Fruit fly (Drosophila melanogaster) whole organism, embryonic: Measurements from ENCODE around the gene HINT1.

ENCODE experiments used
- Adf1 ChIP-seq: fragments of 200-800 bp; sonication (Bioruptor generic); IDR thresholded peaks from 2 replicates; pipeline ENCODE4 v1.3.6; 2022; ENCODE audit warnings: missing biosample characterization, missing genetic modification characterization
- Atf3 ChIP-seq: fragments of 200-800 bp; sonication (Bioruptor generic); optimal IDR thresholded peaks from 3 replicates; lab custom pipeline; 2016; ENCODE audit warnings: missing biosample characterization, missing genetic modification characterization
- BEAF-32 ChIP-seq: fragments of 200-800 bp; sonication (Bioruptor generic); optimal IDR thresholded peaks from 3 replicates; lab custom pipeline; 2017; ENCODE audit warnings: missing biosample characterization, missing genetic modification characterization, mild to moderate bottlenecking, moderate library complexity, missing genetic modification reagents
- CG10979 ChIP-seq: fragments of 200-800 bp; sonication (Bioruptor generic); optimal IDR thresholded peaks from 2 replicates; lab custom pipeline; 2018; ENCODE audit warnings: missing biosample characterization, mild to moderate bottlenecking, missing genetic modification characterization, moderate library complexity
- CG11695 ChIP-seq: fragments of 200-800 bp; sonication (Bioruptor generic); IDR thresholded peaks from 3 replicates; pipeline ENCODE4 v1.3.6; 2022; ENCODE audit warnings: missing biosample characterization, missing genetic modification characterization
- CG12391 ChIP-seq: fragments of 200-800 bp; sonication (Bioruptor generic); optimal IDR thresholded peaks from 3 replicates; lab custom pipeline; 2018; ENCODE audit warnings: missing biosample characterization, mild to moderate bottlenecking, missing genetic modification characterization, moderate library complexity
- CG13287 ChIP-seq: fragments of 200-800 bp; sonication (Bioruptor generic); IDR thresholded peaks from 2 replicates; pipeline ENCODE4 v1.3.6; 2022; ENCODE audit warnings: missing biosample characterization, missing genetic modification characterization; ENCODE audit not compliant: partially characterized antibody
- CG13296 ChIP-seq: fragments of 200-800 bp; sonication (Bioruptor generic); optimal IDR thresholded peaks from 3 replicates; lab custom pipeline; 2018; ENCODE audit warnings: missing biosample characterization, mild to moderate bottlenecking, missing genetic modification characterization
- CG13424 ChIP-seq: fragments of 200-800 bp; sonication (Bioruptor generic); optimal IDR thresholded peaks from 2 replicates; lab custom pipeline; 2019; ENCODE audit warnings: missing biosample characterization, mild to moderate bottlenecking, missing genetic modification characterization, moderate library complexity
- CG1603 ChIP-seq: fragments of 200-800 bp; sonication (Bioruptor generic); optimal IDR thresholded peaks from 2 replicates; lab custom pipeline; 2019; ENCODE audit warnings: missing biosample characterization, mild to moderate bottlenecking, missing genetic modification characterization, moderate library complexity
- CG2129 ChIP-seq: fragments of 200-800 bp; sonication (Bioruptor generic); IDR thresholded peaks from 2 replicates; pipeline ENCODE4 v1.3.6; 2022; ENCODE audit warnings: missing biosample characterization, missing genetic modification characterization; ENCODE audit not compliant: partially characterized antibody
- CG2678 ChIP-seq: fragments of 200-800 bp; sonication (Bioruptor generic); optimal IDR thresholded peaks from 3 replicates; lab custom pipeline; 2019; ENCODE audit warnings: missing biosample characterization, mild to moderate bottlenecking, missing genetic modification characterization, moderate library complexity
- CG31441 ChIP-seq: fragments of 200-800 bp; sonication (Bioruptor generic); IDR thresholded peaks from 2 replicates; pipeline ENCODE4 v1.3.6; 2022; ENCODE audit warnings: missing biosample characterization, missing genetic modification characterization
- CG3407 ChIP-seq: fragments of 200-800 bp; sonication (Bioruptor generic); optimal IDR thresholded peaks from 2 replicates; lab custom pipeline; 2018; ENCODE audit warnings: missing biosample characterization, mild to moderate bottlenecking, missing genetic modification characterization
- CG3847 ChIP-seq: fragments of 200-800 bp; sonication (Bioruptor generic); IDR thresholded peaks from 2 replicates; pipeline ENCODE4 v1.3.6; 2022; ENCODE audit warnings: missing biosample characterization, missing genetic modification characterization
- CG3995 ChIP-seq: fragments of 200-800 bp; sonication (Bioruptor generic); optimal IDR thresholded peaks from 3 replicates; lab custom pipeline; 2016; ENCODE audit warnings: missing biosample characterization, missing genetic modification characterization
- CG42726 ChIP-seq: fragments of 200-800 bp; sonication (Bioruptor generic); IDR thresholded peaks from 2 replicates; pipeline ENCODE4 v1.3.6; 2022; ENCODE audit warnings: missing biosample characterization, missing genetic modification characterization; ENCODE audit not compliant: partially characterized antibody
- CG6854 ChIP-seq: fragments of 200-800 bp; sonication (Bioruptor generic); optimal IDR thresholded peaks from 3 replicates; lab custom pipeline; 2017; ENCODE audit warnings: missing biosample characterization, mild to moderate bottlenecking, missing genetic modification characterization
- CG7745 ChIP-seq: fragments of 200-800 bp; sonication (Bioruptor generic); optimal IDR thresholded peaks from 2 replicates; lab custom pipeline; 2018; ENCODE audit warnings: missing biosample characterization, mild to moderate bottlenecking, missing genetic modification characterization, moderate library complexity
- CG7839 ChIP-seq: fragments of 200-800 bp; sonication (Bioruptor generic); optimal IDR thresholded peaks from 3 replicates; lab custom pipeline; 2018; ENCODE audit warnings: missing biosample characterization, mild to moderate bottlenecking, missing genetic modification characterization, moderate library complexity
- CTCF ChIP-seq: fragments of 200-800 bp; sonication (Bioruptor generic); optimal IDR thresholded peaks from 2 replicates; lab custom pipeline; 2017; ENCODE audit warnings: missing biosample characterization, mild to moderate bottlenecking, missing genetic modification characterization, moderate library complexity
- Deaf1 ChIP-seq: fragments of 200-800 bp; optimal IDR thresholded peaks from 3 replicates; lab custom pipeline; 2019; ENCODE audit warnings: missing biosample characterization, mild to moderate bottlenecking, missing genetic modification characterization, moderate library complexity
- Dref ChIP-seq: fragments of 200-800 bp; sonication (Bioruptor generic); IDR thresholded peaks from 2 replicates; pipeline ENCODE4 v1.3.6; 2022; ENCODE audit warnings: missing biosample characterization, missing genetic modification characterization
- Gug ChIP-seq: fragments of 200-800 bp; sonication (Bioruptor generic); IDR thresholded peaks from 4 replicates; pipeline ENCODE4 v1.3.6; 2022; ENCODE audit warnings: missing biosample characterization, missing genetic modification characterization
- Mad ChIP-seq: fragments of 200-800 bp; sonication (Bioruptor generic); optimal IDR thresholded peaks from 2 replicates; lab custom pipeline; 2016; ENCODE audit warnings: missing biosample characterization, missing genetic modification characterization
- Max ChIP-seq: fragments of 200-800 bp; sonication (Bioruptor generic); optimal IDR thresholded peaks from 2 replicates; lab custom pipeline; 2016; ENCODE audit warnings: missing biosample characterization, mild to moderate bottlenecking, missing genetic modification characterization
- NFAT ChIP-seq: fragments of 200-800 bp; sonication (Bioruptor generic); IDR thresholded peaks from 2 replicates; pipeline ENCODE4 v1.3.6; 2022; ENCODE audit warnings: missing biosample characterization, missing genetic modification characterization
- PHDP ChIP-seq: fragments of 200-800 bp; sonication (Bioruptor generic); optimal IDR thresholded peaks from 3 replicates; lab custom pipeline; 2018; ENCODE audit warnings: missing biosample characterization, mild to moderate bottlenecking, missing genetic modification characterization, moderate library complexity
- Rfx ChIP-seq: fragments of 200-800 bp; sonication (Bioruptor generic); IDR thresholded peaks from 2 replicates; pipeline ENCODE4 v1.3.6; 2022; ENCODE audit warnings: missing biosample characterization, missing genetic modification characterization
- Sin3A ChIP-seq: fragments of >200 bp; optimal IDR thresholded peaks from 2 replicates; lab custom pipeline; 2018
- Sry-β ChIP-seq: fragments of 200-800 bp; sonication (Bioruptor generic); optimal IDR thresholded peaks from 2 replicates; lab custom pipeline; 2018; ENCODE audit warnings: missing biosample characterization, mild to moderate bottlenecking, missing genetic modification characterization, moderate library complexity
- aop ChIP-seq: fragments of 200-800 bp; sonication (Bioruptor generic); IDR thresholded peaks from 2 replicates; pipeline ENCODE4 v1.3.6; 2022; ENCODE audit warnings: missing biosample characterization, missing genetic modification characterization
- bsh ChIP-seq, 2 experiments: fragments of 200-800 bp; sonication (Bioruptor generic); optimal IDR thresholded peaks; 2 replicates each; lab custom pipeline; 2017 to 2018; ENCODE audit warnings: mild to moderate bottlenecking in 2 of 2, missing biosample characterization in 2 of 2, missing genetic modification characterization in 2 of 2, moderate library complexity in 1 of 2
- chinmo ChIP-seq: fragments of 200-800 bp; sonication (Bioruptor generic); IDR thresholded peaks from 4 replicates; pipeline ENCODE4 v1.3.6; 2022; ENCODE audit warnings: missing biosample characterization, missing genetic modification characterization; ENCODE audit not compliant: partially characterized antibody
- dan ChIP-seq: fragments of 200-800 bp; sonication (Bioruptor generic); IDR thresholded peaks from 2 replicates; pipeline ENCODE4 v1.3.6; 2022; ENCODE audit warnings: missing biosample characterization, missing genetic modification characterization
- emc ChIP-seq: fragments of 200-800 bp; sonication (Bioruptor generic); optimal IDR thresholded peaks from 2 replicates; lab custom pipeline; 2016; ENCODE audit warnings: missing biosample characterization, missing genetic modification characterization
- fd64A ChIP-seq: fragments of 200-800 bp; sonication (Bioruptor generic); optimal IDR thresholded peaks from 3 replicates; lab custom pipeline; 2018; ENCODE audit warnings: missing biosample characterization, mild to moderate bottlenecking, missing genetic modification characterization
- grau ChIP-seq: fragments of 200-800 bp; optimal IDR thresholded peaks from 3 replicates; lab custom pipeline; 2019; ENCODE audit warnings: missing biosample characterization, mild to moderate bottlenecking, missing genetic modification characterization, moderate library complexity
- hbn ChIP-seq: fragments of 200-800 bp; sonication (Bioruptor generic); IDR thresholded peaks from 2 replicates; pipeline ENCODE4 v1.3.6; 2022; ENCODE audit warnings: missing biosample characterization, missing genetic modification characterization; ENCODE audit not compliant: partially characterized antibody
- insv ChIP-seq, 2 experiments: fragments of 200-800 bp; sonication (Bioruptor generic); optimal IDR thresholded peaks; 3 replicates each; lab custom pipeline; 2016 to 2018; ENCODE audit warnings: missing biosample characterization in 2 of 2, missing genetic modification characterization in 2 of 2
- jigr1 ChIP-seq: fragments of 200-800 bp; sonication (Bioruptor generic); IDR thresholded peaks from 3 replicates; pipeline ENCODE4 v1.3.6; 2022; ENCODE audit warnings: missing biosample characterization, missing genetic modification characterization
- lbe ChIP-seq: fragments of 200-800 bp; sonication (Bioruptor generic); optimal IDR thresholded peaks from 2 replicates; lab custom pipeline; 2016; ENCODE audit warnings: missing biosample characterization, mild to moderate bottlenecking, missing genetic modification characterization
- pzg ChIP-seq: fragments of 200-800 bp; sonication (Bioruptor generic); optimal IDR thresholded peaks from 3 replicates; lab custom pipeline; 2018; ENCODE audit warnings: missing biosample characterization, mild to moderate bottlenecking, missing genetic modification characterization, moderate library complexity
- sens-2 ChIP-seq: fragments of 200-800 bp; sonication (Bioruptor generic); IDR thresholded peaks from 2 replicates; pipeline ENCODE4 v1.3.6; 2022; ENCODE audit warnings: missing biosample characterization, missing genetic modification characterization
- slbo ChIP-seq: fragments of 200-800 bp; sonication (Bioruptor generic); IDR thresholded peaks from 2 replicates; pipeline ENCODE4 v1.3.6; 2022; ENCODE audit warnings: missing biosample characterization, missing genetic modification characterization
- ssp ChIP-seq: fragments of 200-800 bp; sonication (Bioruptor generic); IDR thresholded peaks from 2 replicates; pipeline ENCODE4 v1.3.6; 2022; ENCODE audit warnings: missing biosample characterization, missing genetic modification characterization
- twi ChIP-seq: fragments of 200-800 bp; optimal IDR thresholded peaks from 2 replicates; lab custom pipeline; 2019; ENCODE audit warnings: missing biosample characterization, mild to moderate bottlenecking, missing genetic modification characterization, moderate library complexity
- unc-4 ChIP-seq: fragments of 200-800 bp; sonication (Bioruptor generic); IDR thresholded peaks from 2 replicates; pipeline ENCODE4 v1.3.6; 2022; ENCODE audit warnings: missing biosample characterization, missing genetic modification characterization; ENCODE audit not compliant: partially characterized antibody
- zf30C ChIP-seq: fragments of 200-800 bp; sonication (Bioruptor generic); optimal IDR thresholded peaks from 3 replicates; lab custom pipeline; 2018; ENCODE audit warnings: missing biosample characterization, mild to moderate bottlenecking, missing genetic modification characterization

HINT1 gene

dm6 chr2L:2769476-2770185, at the start of gene HINT1, which contains the start of gene colt:
HINT1 (plus strand) TSS chr2L:2770135.
colt (minus strand) TSS chr2L:2770069.
- TF ChIP-seq Sry-β (GFP tag; lab: Kevin White, UChicago) (peak; percentile 2), CG13424 (tag; lab: Kevin White, UChicago) (peak; percentile 8), Rfx (peak; percentile 37; the same call in 1 of the 2 replicates), sens-2 (GFP tag; lab: Robert Waterston, UW) (no peak), CG10979 (tag; lab: Kevin White, UChicago) (peak; percentile 37), CG13287 (GFP tag; lab: Robert Waterston, UW) (peak; percentile 61; the same call in 1 of the 2 replicates), ssp (GFP tag; lab: Robert Waterston, UW) (no peak), Dref (GFP tag; lab: Robert Waterston, UW) (peak; percentile 39), slbo (GFP tag; lab: Robert Waterston, UW) (peak; percentile 9; the same call in 1 of the 2 replicates), CG1603 (tag; lab: Kevin White, UChicago) (peak; percentile 66), CG3995 (peak; percentile 80), aop (no peak), CG6854 (GFP tag; lab: Kevin White, UChicago) (no peak), CG42726 (GFP tag; lab: Robert Waterston, UW) (0 out of 2 replicates have a peak, but pooled peaks have one; percentile 42), jigr1 (GFP tag; lab: Robert Waterston, UW) (peak; percentile 80; the same call in 1 of the 3 replicates), CG2129 (GFP tag; lab: Robert Waterston, UW) (no peak), Atf3 (GFP tag; lab: Kevin White, UChicago) (no peak), CG12391 (tag; lab: Kevin White, UChicago) (peak; percentile 29), unc-4 (GFP tag; lab: Robert Waterston, UW) (peak; percentile 44), CG7745 (no peak), dan (no peak), CG7839 (peak; percentile 40), pzg (GFP tag; lab: Kevin White, UChicago) (peak; percentile 85), Adf1 (GFP tag; lab: Robert Waterston, UW) (no peak), insv (GFP tag; optimal IDR thresholded peaks at IDR 0.05; lab: Kevin White, UChicago) (peak in 1 of 2 experiments; percentile 33), zf30C (peak; percentile 6), CG11695 (GFP tag; lab: Robert Waterston, UW) (0 out of 3 replicates have a peak, but pooled peaks have one; percentile 28), NFAT (GFP tag; lab: Robert Waterston, UW) (peak; percentile 51; the same call in 1 of the 2 replicates), Sin3A (lab: Kevin White, UChicago) (peak; percentile 78), Max (GFP tag; lab: Kevin White, UChicago) (peak; percentile 8), BEAF-32 (GFP tag; lab: Kevin White, UChicago) (peak; percentile 66), CG31441 (GFP tag; lab: Robert Waterston, UW) (peak; percentile 34; the same call in 1 of the 2 replicates), CG13296 (peak; percentile 47), fd64A (GFP tag; lab: Kevin White, UChicago) (no peak), hbn (GFP tag; lab: Robert Waterston, UW) (no peak), Gug (GFP tag; lab: Robert Waterston, UW) (no peak), CG2678 (tag; lab: Kevin White, UChicago) (peak; percentile 28), Deaf1 (tag; lab: Kevin White, UChicago) (peak; percentile 60), CTCF (GFP tag; lab: Kevin White, UChicago) (peak; percentile 54), chinmo (GFP tag; lab: Robert Waterston, UW) (0 out of 4 replicates have a peak, but pooled peaks have one; percentile 46), CG3847 (peak; percentile 84), PHDP (peak; percentile 17), Mad (no peak), lbe (peak; percentile 35), emc (GFP tag; lab: Kevin White, UChicago) (no peak), CG3407 (GFP tag; lab: Kevin White, UChicago) (no peak), bsh (GFP tag; optimal IDR thresholded peaks at IDR 0.05; lab: Kevin White, UChicago) (peak in 1 of 2 experiments; percentile 92), twi (peak; percentile 46), grau (tag; lab: Kevin White, UChicago) (peak; percentile 38)
